Fruit fly (Drosophila melanogaster) whole organism, embryonic: Measurements from ENCODE around the gene CG9117.

ENCODE experiments used
- Aef1 ChIP-seq: fragments of 200-800 bp; sonication (Bioruptor generic); IDR thresholded peaks from 3 replicates; pipeline ENCODE4 v1.3.6; 2022; ENCODE audit warnings: missing biosample characterization, missing genetic modification characterization
- Atf-2 ChIP-seq: fragments of 200-800 bp; sonication (Bioruptor generic); optimal IDR thresholded peaks from 2 replicates; lab custom pipeline; 2016; ENCODE audit warnings: missing biosample characterization, missing genetic modification characterization
- B-H2 ChIP-seq: fragments of 200-800 bp; sonication (Bioruptor generic); optimal IDR thresholded peaks from 2 replicates; lab custom pipeline; 2018; ENCODE audit warnings: missing biosample characterization, mild to moderate bottlenecking, missing genetic modification characterization
- BtbVII ChIP-seq: fragments of 200-800 bp; sonication (Bioruptor generic); optimal IDR thresholded peaks from 3 replicates; lab custom pipeline; 2017; ENCODE audit warnings: missing biosample characterization, mild to moderate bottlenecking, missing genetic modification characterization
- CG10274 ChIP-seq: fragments of 200-800 bp; sonication (Bioruptor generic); optimal IDR thresholded peaks from 3 replicates; lab custom pipeline; 2017; ENCODE audit warnings: missing biosample characterization, mild to moderate bottlenecking, missing genetic modification characterization
- CG10462 ChIP-seq: fragments of 200-800 bp; sonication (Bioruptor generic); optimal IDR thresholded peaks from 2 replicates; lab custom pipeline; 2016; ENCODE audit warnings: missing biosample characterization, missing genetic modification characterization
- CG11696 ChIP-seq: fragments of 200-800 bp; sonication (Bioruptor generic); IDR thresholded peaks from 2 replicates; pipeline ENCODE4 v1.3.6; 2022; ENCODE audit warnings: missing biosample characterization, missing genetic modification characterization
- CG1233 ChIP-seq: fragments of 200-800 bp; sonication (Bioruptor generic); optimal IDR thresholded peaks from 4 replicates; lab custom pipeline; 2018; ENCODE audit warnings: missing biosample characterization, mild to moderate bottlenecking, missing genetic modification characterization
- CG12942 ChIP-seq: fragments of 200-800 bp; sonication (Bioruptor generic); optimal IDR thresholded peaks from 3 replicates; lab custom pipeline; 2016; ENCODE audit warnings: missing biosample characterization, missing genetic modification characterization
- CG13894 ChIP-seq: fragments of 200-800 bp; sonication (Bioruptor generic); optimal IDR thresholded peaks from 3 replicates; lab custom pipeline; 2018; ENCODE audit warnings: missing biosample characterization, mild to moderate bottlenecking, missing genetic modification characterization, moderate library complexity
- CG14014 ChIP-seq: fragments of 200-800 bp; sonication (Bioruptor generic); IDR thresholded peaks from 2 replicates; pipeline ENCODE4 v1.3.6; 2022; ENCODE audit warnings: missing biosample characterization, missing genetic modification characterization
- CG17612 ChIP-seq: fragments of 200-800 bp; sonication (Bioruptor generic); IDR thresholded peaks from 2 replicates; pipeline ENCODE4 v1.3.6; 2022; ENCODE audit warnings: missing biosample characterization, missing genetic modification characterization
- CG18011 ChIP-seq: fragments of 200-800 bp; sonication (Bioruptor generic); optimal IDR thresholded peaks from 2 replicates; lab custom pipeline; 2017; ENCODE audit warnings: missing biosample characterization, missing genetic modification characterization, mild to moderate bottlenecking, moderate library complexity, missing genotype
- CG18599 ChIP-seq: fragments of 200-800 bp; sonication (Bioruptor generic); optimal IDR thresholded peaks from 3 replicates; lab custom pipeline; 2017; ENCODE audit warnings: missing biosample characterization, missing genetic modification characterization, mild to moderate bottlenecking, moderate library complexity, missing genetic modification reagents
- CG31388 ChIP-seq: fragments of 200-800 bp; sonication (Bioruptor generic); optimal IDR thresholded peaks from 2 replicates; lab custom pipeline; 2016; ENCODE audit warnings: missing biosample characterization, missing genetic modification characterization
- CG33213 ChIP-seq: fragments of 200-800 bp; sonication (Bioruptor generic); optimal IDR thresholded peaks from 3 replicates; lab custom pipeline; 2016; ENCODE audit warnings: missing biosample characterization, missing genetic modification characterization
- CG42726 ChIP-seq: fragments of 200-800 bp; sonication (Bioruptor generic); IDR thresholded peaks from 2 replicates; pipeline ENCODE4 v1.3.6; 2022; ENCODE audit warnings: missing biosample characterization, missing genetic modification characterization; ENCODE audit not compliant: partially characterized antibody
- CG4854 ChIP-seq: fragments of 200-800 bp; sonication (Bioruptor generic); optimal IDR thresholded peaks from 2 replicates; lab custom pipeline; 2016; ENCODE audit warnings: missing biosample characterization, missing genetic modification characterization, inconsistent platforms
- CG6272 ChIP-seq: fragments of 200-800 bp; sonication (Bioruptor generic); IDR thresholded peaks from 2 replicates; pipeline ENCODE4 v1.3.6; 2022; ENCODE audit warnings: missing biosample characterization, missing genetic modification characterization
- CG7271 ChIP-seq: fragments of 200-800 bp; sonication (Bioruptor generic); optimal IDR thresholded peaks from 2 replicates; lab custom pipeline; 2018; ENCODE audit warnings: missing biosample characterization, mild to moderate bottlenecking, missing genetic modification characterization, moderate library complexity
- CG7786 ChIP-seq: fragments of 200-800 bp; sonication (Bioruptor generic); optimal IDR thresholded peaks from 2 replicates; lab custom pipeline; 2016; ENCODE audit warnings: missing biosample characterization, missing genetic modification characterization
- CG8924 ChIP-seq: fragments of 200-800 bp; optimal IDR thresholded peaks from 3 replicates; lab custom pipeline; 2019; ENCODE audit warnings: missing biosample characterization, mild to moderate bottlenecking, missing genetic modification characterization, moderate library complexity
- Camta ChIP-seq: fragments of 200-800 bp; sonication (Bioruptor generic); optimal IDR thresholded peaks from 2 replicates; lab custom pipeline; 2016; ENCODE audit warnings: missing biosample characterization, missing genetic modification characterization
- CrebB ChIP-seq: fragments of 200-800 bp; sonication (Bioruptor generic); optimal IDR thresholded peaks from 3 replicates; lab custom pipeline; 2018; ENCODE audit warnings: missing biosample characterization, mild to moderate bottlenecking, missing genetic modification characterization
- Dad ChIP-seq: fragments of 200-800 bp; sonication (Bioruptor generic); optimal IDR thresholded peaks from 3 replicates; lab custom pipeline; 2016; ENCODE audit warnings: missing biosample characterization, missing genetic modification characterization
- Dbx ChIP-seq: fragments of 200-800 bp; sonication (Bioruptor generic); IDR thresholded peaks from 3 replicates; pipeline ENCODE4 v1.3.6; 2022; ENCODE audit warnings: missing biosample characterization, missing genetic modification characterization
- Fer3 ChIP-seq: fragments of 200-800 bp; sonication (Bioruptor generic); optimal IDR thresholded peaks from 2 replicates; lab custom pipeline; 2018; ENCODE audit warnings: missing biosample characterization, mild to moderate bottlenecking, missing genetic modification characterization, moderate library complexity
- Gsc ChIP-seq: fragments of 200-800 bp; sonication (Bioruptor generic); IDR thresholded peaks from 2 replicates; pipeline ENCODE4 v1.3.6; 2022; ENCODE audit warnings: missing biosample characterization, missing genetic modification characterization
- HLHmδ ChIP-seq: fragments of 200-800 bp; sonication (Bioruptor generic); optimal IDR thresholded peaks from 2 replicates; lab custom pipeline; 2018; ENCODE audit warnings: missing biosample characterization, mild to moderate bottlenecking, missing genetic modification characterization, moderate library complexity
- Hmx ChIP-seq: fragments of 200-800 bp; sonication (Bioruptor generic); optimal IDR thresholded peaks from 2 replicates; lab custom pipeline; 2016; ENCODE audit warnings: missing biosample characterization, missing genetic modification characterization
- NC2β ChIP-seq: fragments of 200-800 bp; sonication (Bioruptor generic); optimal IDR thresholded peaks from 2 replicates; lab custom pipeline; 2016; ENCODE audit warnings: missing biosample characterization, missing genetic modification characterization
- Nf-YA ChIP-seq: fragments of 200-800 bp; sonication (Bioruptor generic); IDR thresholded peaks from 2 replicates; pipeline ENCODE4 v1.3.6; 2022; ENCODE audit warnings: missing biosample characterization, missing genetic modification characterization
- Ravus ChIP-seq: fragments of 200-800 bp; sonication (Bioruptor generic); IDR thresholded peaks from 2 replicates; pipeline ENCODE4 v1.3.6; 2022; ENCODE audit warnings: missing biosample characterization, missing genetic modification characterization
- Rfx ChIP-seq: fragments of 200-800 bp; sonication (Bioruptor generic); IDR thresholded peaks from 2 replicates; pipeline ENCODE4 v1.3.6; 2022; ENCODE audit warnings: missing biosample characterization, missing genetic modification characterization
- aop ChIP-seq: fragments of 200-800 bp; sonication (Bioruptor generic); IDR thresholded peaks from 2 replicates; pipeline ENCODE4 v1.3.6; 2022; ENCODE audit warnings: missing biosample characterization, missing genetic modification characterization
- ara ChIP-seq: fragments of 200-800 bp; sonication (Bioruptor generic); IDR thresholded peaks from 2 replicates; pipeline ENCODE4 v1.3.6; 2022; ENCODE audit warnings: missing biosample characterization, missing genetic modification characterization
- ash1 ChIP-seq: fragments of 200-800 bp; sonication (Bioruptor generic); optimal IDR thresholded peaks from 2 replicates; lab custom pipeline; 2018; ENCODE audit warnings: missing biosample characterization, mild to moderate bottlenecking, missing genetic modification characterization
- br ChIP-seq: fragments of >200 bp; optimal IDR thresholded peaks from 2 replicates; lab custom pipeline; 2017
- cad ChIP-seq: fragments of >200 bp; optimal IDR thresholded peaks from 2 replicates; lab custom pipeline; 2017; ENCODE audit warnings: missing biosample characterization, missing genetic modification characterization
- dan ChIP-seq: fragments of 200-800 bp; sonication (Bioruptor generic); IDR thresholded peaks from 2 replicates; pipeline ENCODE4 v1.3.6; 2022; ENCODE audit warnings: missing biosample characterization, missing genetic modification characterization
- hbn ChIP-seq: fragments of 200-800 bp; sonication (Bioruptor generic); IDR thresholded peaks from 2 replicates; pipeline ENCODE4 v1.3.6; 2022; ENCODE audit warnings: missing biosample characterization, missing genetic modification characterization; ENCODE audit not compliant: partially characterized antibody
- hkb ChIP-seq, 2 experiments: fragments of 200-800 bp in 1 of 2; fragments of >200 bp in 1 of 2; sonication (Bioruptor generic) in 1 of 2; IDR thresholded peaks in 1 of 2; optimal IDR thresholded peaks in 1 of 2; 2 replicates each; pipeline versions ENCODE4 v1.3.6 to Lab custom; 2017 to 2022; ENCODE audit warnings: missing biosample characterization in 1 of 2, missing genetic modification characterization in 1 of 2
- kay ChIP-seq: fragments of 200-800 bp; sonication (Bioruptor generic); optimal IDR thresholded peaks from 2 replicates; lab custom pipeline; 2016; ENCODE audit warnings: missing biosample characterization, missing genetic modification characterization
- mirr ChIP-seq: fragments of 200-800 bp; sonication (Bioruptor generic); optimal IDR thresholded peaks from 3 replicates; lab custom pipeline; 2018; ENCODE audit warnings: missing biosample characterization, mild to moderate bottlenecking, missing genetic modification characterization
- pfk ChIP-seq: fragments of 200-800 bp; sonication (Bioruptor generic); optimal IDR thresholded peaks from 2 replicates; lab custom pipeline; 2018; ENCODE audit warnings: missing biosample characterization, mild to moderate bottlenecking, missing genetic modification characterization, moderate library complexity
- phol ChIP-seq: fragments of 200-800 bp; sonication (Bioruptor generic); optimal IDR thresholded peaks from 3 replicates; lab custom pipeline; 2018; ENCODE audit warnings: missing biosample characterization, mild to moderate bottlenecking, missing genetic modification characterization, moderate library complexity
- ro ChIP-seq: fragments of 200-800 bp; sonication (Bioruptor generic); IDR thresholded peaks from 2 replicates; pipeline ENCODE4 v1.3.6; 2022; ENCODE audit warnings: missing biosample characterization, missing genetic modification characterization
- shn ChIP-seq: fragments of 200-800 bp; sonication (Bioruptor generic); optimal IDR thresholded peaks from 3 replicates; lab custom pipeline; 2016; ENCODE audit warnings: missing biosample characterization, missing genetic modification characterization
- slbo ChIP-seq: fragments of 200-800 bp; sonication (Bioruptor generic); IDR thresholded peaks from 2 replicates; pipeline ENCODE4 v1.3.6; 2022; ENCODE audit warnings: missing biosample characterization, missing genetic modification characterization
- slp2 ChIP-seq: fragments of 200-800 bp; sonication (Bioruptor generic); optimal IDR thresholded peaks from 2 replicates; lab custom pipeline; 2016; ENCODE audit warnings: missing biosample characterization, missing genetic modification characterization
- ttk ChIP-seq: fragments of 200-800 bp; sonication (Bioruptor generic); IDR thresholded peaks from 2 replicates; pipeline ENCODE4 v2.1.2; 2022; ENCODE audit warnings: missing biosample characterization, missing genetic modification characterization
- wdn ChIP-seq: fragments of 200-800 bp; sonication (Bioruptor generic); IDR thresholded peaks from 2 replicates; pipeline ENCODE4 v1.3.6; 2022; ENCODE audit warnings: missing biosample characterization, missing genetic modification characterization
- zen ChIP-seq: fragments of 200-800 bp; sonication (Bioruptor generic); optimal IDR thresholded peaks from 3 replicates; lab custom pipeline; 2018; ENCODE audit warnings: missing biosample characterization, mild to moderate bottlenecking, missing genetic modification characterization, moderate library complexity

Gene CG9117

DNA sequence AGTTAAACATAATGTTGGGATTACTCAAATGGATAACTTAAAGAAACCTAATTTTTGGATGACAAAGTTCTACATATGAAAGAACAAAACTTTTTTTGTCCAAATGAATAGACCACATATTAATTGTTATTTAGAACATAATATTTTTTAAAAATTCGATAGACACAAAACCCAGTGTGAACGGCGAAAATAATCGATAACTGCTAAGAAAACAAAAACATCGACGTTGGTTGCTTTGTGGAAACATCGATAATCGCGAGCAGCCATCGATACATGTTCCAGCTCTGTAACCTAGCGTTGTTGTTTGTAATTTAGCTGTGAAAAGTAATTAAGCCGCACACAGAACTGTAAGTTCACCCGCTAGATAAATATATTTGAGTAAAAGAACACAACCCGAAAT, 12.9 kb upstream of the CG9117 start, which contains the start of gene CG9135 (continued):
- TF ChIP-seq ara (no peak), CG18011 (GFP tag; lab: Kevin White, UChicago) (no peak), HLHmδ (GFP tag; lab: Kevin White, UChicago) (no peak), ttk (no peak), Atf-2 (GFP tag; lab: Kevin White, UChicago) (no peak), Ravus (no peak), CG8924 (no peak), CG10462 (GFP tag; lab: Kevin White, UChicago) (no peak), CG33213 (GFP tag; lab: Kevin White, UChicago) (no peak), hbn (GFP tag; lab: Robert Waterston, UW) (peak; percentile 98), pfk (no peak), CG11696 (GFP tag; lab: Robert Waterston, UW) (no peak), Rfx (GFP tag; lab: Robert Waterston, UW) (peak; percentile 62), Camta (no peak), B-H2 (peak; percentile 11), CG10274 (no peak), CG31388 (GFP tag; lab: Kevin White, UChicago) (no peak), CG17612 (no peak), zen (tag; lab: Kevin White, UChicago) (peak; percentile 56), CrebB (tag; lab: Kevin White, UChicago) (no peak), CG18599 (no peak), slp2 (GFP tag; lab: Kevin White, UChicago) (no peak), CG6272 (GFP tag; lab: Robert Waterston, UW) (peak; percentile 28; the same call in 1 of the 2 replicates), Hmx (GFP tag; lab: Kevin White, UChicago) (no peak), aop (GFP tag; lab: Robert Waterston, UW) (no peak), CG13894 (no peak), shn (GFP tag; lab: Kevin White, UChicago) (no peak), mirr (GFP tag; lab: Kevin White, UChicago) (no peak), CG4854 (GFP tag; lab: Kevin White, UChicago) (no peak), Dad (GFP tag; lab: Kevin White, UChicago) (no peak), br (lab: Kevin White, UChicago) (no peak), Dbx (GFP tag; lab: Robert Waterston, UW) (no peak; the same call in 2 of the 3 replicates), CG1233 (GFP tag; lab: Kevin White, UChicago) (no peak), CG7786 (GFP tag; lab: Kevin White, UChicago) (no peak), CG7271 (tag; lab: Kevin White, UChicago) (no peak), phol (tag; lab: Kevin White, UChicago) (peak; percentile 41), hkb (optimal IDR thresholded peaks at IDR 0.05; lab: Kevin White, UChicago) (no peak), hkb (GFP tag; IDR thresholded peaks at IDR 0.05; lab: Robert Waterston, UW) (no peak), ro (GFP tag; lab: Robert Waterston, UW) (no peak), kay (GFP tag; lab: Kevin White, UChicago) (no peak), CG12942 (GFP tag; lab: Kevin White, UChicago) (no peak), Aef1 (GFP tag; lab: Robert Waterston, UW) (no peak), wdn (GFP tag; lab: Robert Waterston, UW) (no peak), Fer3 (tag; lab: Kevin White, UChicago) (peak; percentile 9), Gsc (GFP tag; lab: Robert Waterston, UW) (no peak), BtbVII (no peak), CG14014 (GFP tag; lab: Robert Waterston, UW) (no peak), dan (GFP tag; lab: Robert Waterston, UW) (no peak), CG42726 (GFP tag; lab: Robert Waterston, UW) (peak; percentile 99), ash1 (GFP tag; lab: Kevin White, UChicago) (no peak), slbo (0 out of 2 replicates have a peak, but pooled peaks have one; percentile 8), NC2β (no peak), Nf-YA (no peak), cad (no peak)
